Worm (Caenorhabditis elegans): Measurements from ENCODE around the gene K12B6.11.
A peak's percentile ranks its signal among the peaks of the same experiment; 100 is the strongest.

K12B6.11 gene

DNA sequence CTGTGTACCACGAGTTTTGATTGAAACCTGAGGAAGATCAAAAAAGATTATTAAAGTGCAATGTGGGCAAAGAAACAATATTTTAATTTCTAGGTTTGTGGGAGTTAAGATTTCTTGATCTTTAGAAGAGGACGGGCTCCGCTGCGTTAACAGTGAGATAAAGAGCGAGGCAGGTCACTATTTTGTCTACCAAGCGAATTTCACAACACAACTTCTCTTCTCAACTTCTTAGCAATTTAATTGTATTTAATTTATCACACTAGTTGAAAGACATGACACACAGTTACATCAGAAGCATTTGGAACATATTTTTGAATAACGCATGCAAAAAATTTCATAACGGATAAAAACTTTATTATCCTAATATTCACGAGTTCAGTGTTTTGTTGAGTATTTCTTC lies 37.7 kb downstream of the K12B6.11 start (continued):
- TF ChIP-seq let-526 (GFP tag; IDR thresholded peaks at IDR 0.05) (no peak), hmg-1.2 (GFP tag; IDR thresholded peaks at IDR 0.05) (peak; percentile 10; the same call in 1 of the 2 replicates), him-1 (tag; optimal IDR thresholded peaks at IDR 0.05) (no peak), athp-1 (tag; optimal IDR thresholded peaks at IDR 0.05) (peak; percentile 24), F39B2.1 (GFP tag; IDR thresholded peaks at IDR 0.05) (no peak), attf-5 (GFP tag; optimal IDR thresholded peaks at IDR 0.05) (no peak), Y79H2A.3 (GFP tag; conservative IDR thresholded peaks at IDR 0.05) (no peak), ztf-18 (tag; optimal IDR thresholded peaks at IDR 0.05) (no peak), F23B12.7 (tag; optimal IDR thresholded peaks at IDR 0.05; ENCODE audit: insufficient read depth) (no peak), atf-7 (tag; optimal IDR thresholded peaks at IDR 0.05) (peak; percentile 47), nhr-90 (tag; optimal IDR thresholded peaks at IDR 0.05) (no peak), unc-130 (GFP tag; optimal IDR thresholded peaks at IDR 0.05) (no peak), ama-1 (optimal IDR thresholded peaks at IDR 0.05) (peak; percentile 50), ama-1 (GFP tag; optimal IDR thresholded peaks at IDR 0.05) (no peak), hmg-20 (GFP tag; IDR thresholded peaks at IDR 0.05) (no peak), pbrm-1 (GFP tag; IDR thresholded peaks at IDR 0.05) (no peak), zfh-2 (GFP tag; conservative IDR thresholded peaks at IDR 0.05) (no peak), bed-2 (GFP tag; IDR thresholded peaks at IDR 0.05) (no peak), rpc-1 (optimal IDR thresholded peaks at IDR 0.05) (no peak), rpc-1 (tag; optimal IDR thresholded peaks at IDR 0.05) (no peak), ceh-100 (GFP tag; IDR thresholded peaks at IDR 0.05) (no peak), gei-17 (GFP tag; optimal IDR thresholded peaks at IDR 0.05) (no peak), lag-1 (GFP tag; IDR thresholded peaks at IDR 0.05) (no peak), ztf-22 (GFP tag; optimal IDR thresholded peaks at IDR 0.05) (no peak), hsf-1 (GFP tag; IDR thresholded peaks at IDR 0.05) (no peak), hlh-26 (GFP tag; conservative IDR thresholded peaks at IDR 0.05) (no peak), ztf-25 (GFP tag; IDR thresholded peaks at IDR 0.05) (no peak), D2030.7 (GFP tag; IDR thresholded peaks at IDR 0.05) (no peak), nfya-1 (tag; optimal IDR thresholded peaks at IDR 0.05; ENCODE audit: borderline replicate concordance, insufficient read depth) (no peak), snpc-1.3 (tag; optimal IDR thresholded peaks at IDR 0.05; ENCODE audit: insufficient read depth) (no peak), lsy-27 (tag; optimal IDR thresholded peaks at IDR 0.05; ENCODE audit: borderline replicate concordance, insufficient read depth) (no peak), K11D2.4 (GFP tag; IDR thresholded peaks at IDR 0.05) (peak; percentile 9; the same call in 1 of the 2 replicates), nhr-120 (GFP tag; IDR thresholded peaks at IDR 0.05) (no peak), cebp-1 (GFP tag; IDR thresholded peaks at IDR 0.05) (0 out of 2 replicates have a peak, but pooled peaks have one; percentile 19), cebp-1 (tag; optimal IDR thresholded peaks at IDR 0.05) (peak; percentile 27), aptf-2 (GFP tag; conservative IDR thresholded peaks at IDR 0.05) (no peak), egl-44 (GFP tag; IDR thresholded peaks at IDR 0.05) (no peak), B0019.2 (GFP tag; conservative IDR thresholded peaks at IDR 0.05) (no peak), lin-35 (GFP tag; optimal IDR thresholded peaks at IDR 0.05) (peak in 1 of 3 experiments; percentile 34), B0035.1 (tag; optimal IDR thresholded peaks at IDR 0.05) (no peak), nhr-80 (tag; optimal IDR thresholded peaks at IDR 0.05) (no peak), tlf-1 (GFP tag; optimal IDR thresholded peaks at IDR 0.05) (no peak), chd-7 (tag; optimal IDR thresholded peaks at IDR 0.05) (peak; percentile 28), Y53F4B.3 (GFP tag; IDR thresholded peaks at IDR 0.05) (no peak), zim-3 (tag; optimal IDR thresholded peaks at IDR 0.05) (no peak), Y67H2A.10 (GFP tag; conservative IDR thresholded peaks at IDR 0.05) (no peak), fkh-3 (tag; optimal IDR thresholded peaks at IDR 0.05) (no peak), ztf-28 (GFP tag; IDR thresholded peaks at IDR 0.05) (no peak), ceh-91 (GFP tag; IDR thresholded peaks at IDR 0.05) (no peak), rcor-1 (GFP tag; IDR thresholded peaks at IDR 0.05) (no peak)

All from whole organism, young adult.